Worm (Caenorhabditis elegans) whole organism, L3 larva: ENCODE measurements around the gene gex-4.

ENCODE experiments used
- ama-1 ChIP-seq: fragments of 150-350 bp; optimal IDR thresholded peaks from 2 replicates; lab custom pipeline; 2018
- fkh-10 ChIP-seq: sonication (generic microtip); optimal IDR thresholded peaks from 2 replicates; lab custom pipeline; 2017; ENCODE audit warnings: missing biosample characterization, missing genetic modification reagents, missing genetic modification characterization
- nhr-25 ChIP-seq: sonication (generic microtip); optimal IDR thresholded peaks from 2 replicates; lab custom pipeline; 2017; ENCODE audit warnings: missing biosample characterization, missing genetic modification characterization
- ztf-11 ChIP-seq: fragments of 150-350 bp; optimal IDR thresholded peaks from 2 replicates; lab custom pipeline; 2014; ENCODE audit warnings: missing biosample characterization, missing genetic modification characterization

DNA sequence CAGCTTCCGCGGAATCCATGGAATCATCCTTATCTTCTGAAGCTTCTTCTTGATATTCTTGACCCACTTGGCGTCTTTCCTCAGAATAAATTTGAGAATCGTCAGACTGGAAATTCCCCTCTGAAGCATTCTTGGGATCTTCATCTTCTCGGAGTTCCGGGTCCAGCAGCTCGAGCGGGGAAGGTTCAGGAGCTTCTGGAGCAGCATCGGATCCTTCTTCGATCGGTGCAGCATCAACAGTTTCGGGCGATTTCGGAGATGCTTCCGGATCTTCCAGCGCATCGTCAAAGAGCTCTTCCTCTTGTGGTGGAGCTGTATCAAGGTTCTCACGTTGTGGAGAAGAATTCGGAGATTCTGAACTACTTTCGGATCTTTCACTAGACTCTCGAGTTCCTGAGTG, 10.9 kb downstream of the gex-4 start:
- TF ChIP-seq ztf-11, result no peak
- TF ChIP-seq ama-1 (lab: Kevin White, UChicago), result no peak
- no peak for TF ChIP-seq nhr-25 (tag; lab: Kevin White, UChicago)
- no peak for TF ChIP-seq fkh-10 (GFP tag; lab: Kevin White, UChicago)
